Worm (Caenorhabditis elegans) whole organism, mixed stage, embryonic: Measurements from ENCODE around the gene vps-24.

Experiments
- M03D4.4 ChIP-seq: sonication (generic microtip); optimal IDR thresholded peaks from 2 replicates; lab custom pipeline; 2017; ENCODE audit warnings: mild to moderate bottlenecking, missing genetic modification characterization, missing compliant biosample characterization
- bed-3 ChIP-seq: fragments of 200-800 bp; sonication (Bioruptor generic); optimal IDR thresholded peaks from 3 replicates; lab custom pipeline; 2018; ENCODE audit warnings: mild to moderate bottlenecking, missing genetic modification characterization, moderate library complexity, missing compliant biosample characterization
- blmp-1 ChIP-seq: fragments of 150-350 bp; optimal IDR thresholded peaks from 2 replicates; lab custom pipeline; 2014; ENCODE audit warnings: missing biosample characterization, missing genetic modification characterization
- ceh-43 ChIP-seq: fragments of 200-800 bp; sonication (Bioruptor generic); optimal IDR thresholded peaks from 2 replicates; lab custom pipeline; 2018; ENCODE audit warnings: mild to moderate bottlenecking, missing genetic modification characterization, moderate library complexity, missing compliant biosample characterization
- ceh-83 ChIP-seq: fragments of 200-800 bp; sonication (Bioruptor generic); optimal IDR thresholded peaks from 2 replicates; lab custom pipeline; 2018; ENCODE audit warnings: mild to moderate bottlenecking, missing genetic modification characterization, missing compliant biosample characterization
- ces-1 ChIP-seq: fragments of 150-350 bp; optimal IDR thresholded peaks from 2 replicates; lab custom pipeline; 2014; ENCODE audit warnings: missing biosample characterization, missing genetic modification reagents, missing genetic modification characterization
- drap-1 ChIP-seq: fragments of 200-800 bp; sonication (Bioruptor generic); optimal IDR thresholded peaks from 3 replicates; lab custom pipeline; 2018; ENCODE audit warnings: mild to moderate bottlenecking, missing genetic modification characterization, missing compliant biosample characterization
- elt-3 ChIP-seq: fragments of 150-350 bp; optimal IDR thresholded peaks from 2 replicates; lab custom pipeline; 2014; ENCODE audit warnings: missing biosample characterization, missing genetic modification characterization
- flh-1 ChIP-seq: fragments of 200-800 bp; sonication (Bioruptor generic); optimal IDR thresholded peaks from 2 replicates; lab custom pipeline; 2018; ENCODE audit warnings: mild to moderate bottlenecking, missing genetic modification characterization, moderate library complexity, missing compliant biosample characterization
- ham-2 ChIP-seq: fragments of 200-800 bp; sonication (Bioruptor generic); optimal IDR thresholded peaks from 2 replicates; lab custom pipeline; 2018; ENCODE audit warnings: mild to moderate bottlenecking, missing genetic modification characterization, missing compliant biosample characterization
- hlh-1 ChIP-seq: fragments of 150-350 bp; optimal IDR thresholded peaks from 2 replicates; lab custom pipeline; 2014; ENCODE audit warnings: missing biosample characterization, missing genetic modification reagents, missing genetic modification characterization
- lin-13 ChIP-seq: fragments of 150-350 bp; optimal IDR thresholded peaks from 2 replicates; lab custom pipeline; 2014; ENCODE audit warnings: missing biosample characterization, missing genetic modification characterization
- lin-32 ChIP-seq: fragments of 200-800 bp; sonication (Bioruptor generic); optimal IDR thresholded peaks from 2 replicates; lab custom pipeline; 2018; ENCODE audit warnings: mild to moderate bottlenecking, missing genetic modification characterization, missing compliant biosample characterization
- mab-5 ChIP-seq: fragments of 150-350 bp; optimal IDR thresholded peaks from 2 replicates; lab custom pipeline; 2014; ENCODE audit warnings: missing biosample characterization, missing genetic modification characterization
- mep-1 ChIP-seq: fragments of 150-350 bp; optimal IDR thresholded peaks from 2 replicates; lab custom pipeline; 2017; ENCODE audit warnings: missing biosample characterization, missing genetic modification reagents, missing genetic modification characterization, inconsistent platforms
- mls-2 ChIP-seq: sonication (generic microtip); optimal IDR thresholded peaks from 2 replicates; lab custom pipeline; 2016; ENCODE audit warnings: mild to moderate bottlenecking, missing genetic modification characterization, moderate library complexity, missing compliant biosample characterization
- nhr-2 ChIP-seq: fragments of 150-350 bp; optimal IDR thresholded peaks from 2 replicates; lab custom pipeline; 2014; ENCODE audit warnings: missing biosample characterization, missing genetic modification characterization
- nhr-237 ChIP-seq: fragments of 150-350 bp; optimal IDR thresholded peaks from 2 replicates; lab custom pipeline; 2014; ENCODE audit warnings: missing biosample characterization, missing genetic modification characterization
- pha-4 ChIP-seq: fragments of 150-350 bp; optimal IDR thresholded peaks from 2 replicates; lab custom pipeline; 2018; ENCODE audit warnings: missing biosample characterization, missing genetic modification reagents, missing genetic modification characterization
- sem-2 ChIP-seq: fragments of 200-800 bp; sonication (Bioruptor generic); optimal IDR thresholded peaks from 2 replicates; lab custom pipeline; 2018; ENCODE audit warnings: mild to moderate bottlenecking, missing genetic modification characterization, missing compliant biosample characterization
- snpc-4 ChIP-seq: fragments of 150-350 bp; optimal IDR thresholded peaks from 2 replicates; lab custom pipeline; 2014; ENCODE audit warnings: missing biosample characterization, missing genetic modification characterization
- sptf-1 ChIP-seq: sonication (generic microtip); optimal IDR thresholded peaks from 2 replicates; lab custom pipeline; 2017; ENCODE audit warnings: mild to moderate bottlenecking, missing genetic modification characterization, moderate library complexity, missing compliant biosample characterization
- unc-120 ChIP-seq: sonication (generic microtip); optimal IDR thresholded peaks from 2 replicates; lab custom pipeline; 2017; ENCODE audit warnings: missing genetic modification characterization, missing compliant biosample characterization; ENCODE audit not compliant: poor library complexity, severe bottlenecking
- unc-39 ChIP-seq: fragments of 150-350 bp; optimal IDR thresholded peaks from 2 replicates; lab custom pipeline; 2014; ENCODE audit warnings: missing biosample characterization, missing genetic modification characterization
- unc-62 ChIP-seq: fragments of 150-350 bp; optimal IDR thresholded peaks from 2 replicates; lab custom pipeline; 2014; ENCODE audit warnings: missing biosample characterization, missing genetic modification reagents, missing genetic modification characterization
- ztf-11 ChIP-seq: fragments of 150-350 bp; optimal IDR thresholded peaks from 2 replicates; lab custom pipeline; 2014; ENCODE audit warnings: missing biosample characterization, missing genetic modification characterization

Gene vps-24

ce11 chrII:4994939-4995338 is 1.1 kb downstream of the vps-24 start, which contains the start of gene rnh-1.0:
TSS of gene rnh-1.0 (plus strand) at chrII:4995327.
- TF ChIP-seq nhr-237 (tag; lab: Kevin White, UChicago), result no peak
- TF ChIP-seq unc-39, result no peak
- no peak for TF ChIP-seq flh-1
- TF ChIP-seq mep-1 (tag; lab: Kevin White, UChicago), result no peak
- TF ChIP-seq pha-4 (tag; lab: Kevin White, UChicago), result no peak

ce11 chrII:4998657-4999056 is 4.9 kb downstream of the vps-24 start, which contains the start of gene F59A6.11:
TSS of gene F59A6.11 (minus strand) at chrII:4998757.
- TF ChIP-seq mab-5 (tag; lab: Kevin White, UChicago) (no peak), blmp-1 (tag; lab: Kevin White, UChicago) (no peak), sptf-1 (tag; lab: Kevin White, UChicago) (no peak)

- peak; percentile 86 for TF ChIP-seq nhr-237 (tag; lab: Kevin White, UChicago)
- TF ChIP-seq lin-13 (tag; lab: Kevin White, UChicago), result peak; percentile 53
- no peak for TF ChIP-seq sem-2 (GFP tag; lab: Kevin White, UChicago)
- no peak for TF ChIP-seq ztf-11 (tag; lab: Kevin White, UChicago)
These were observed 5.3 kb downstream of the vps-24 start, which contains the start of gene citk-2 for ce11 chrII:4999122-4999521. TSS of gene citk-2 (plus strand) at chrII:4999520.

- TF ChIP-seq ceh-43, result no peak
- TF ChIP-seq sem-2 (GFP tag; lab: Kevin White, UChicago), result no peak
- no peak for TF ChIP-seq elt-3
- no peak for TF ChIP-seq blmp-1 (tag; lab: Kevin White, UChicago)
- TF ChIP-seq hlh-1 (tag; lab: Kevin White, UChicago), result no peak
- TF ChIP-seq unc-62 (GFP tag; lab: Kevin White, UChicago), result no peak
- no peak for TF ChIP-seq M03D4.4 (tag; lab: Kevin White, UChicago)
- TF ChIP-seq ham-2 (GFP tag; lab: Kevin White, UChicago), result no peak
- TF ChIP-seq unc-120 (tag; lab: Kevin White, UChicago), result no peak
- no peak for TF ChIP-seq nhr-237 (tag; lab: Kevin White, UChicago)
- TF ChIP-seq lin-32 (GFP tag; lab: Kevin White, UChicago), result no peak
- no peak for TF ChIP-seq ces-1 (GFP tag; lab: Kevin White, UChicago)
- no peak for TF ChIP-seq unc-39
- TF ChIP-seq, all 35 proteins: peak for 0
These were observed 8.1 kb downstream of the vps-24 start for ce11 chrII:5001866-5002265.

- no peak for TF ChIP-seq unc-62 (GFP tag; lab: Kevin White, UChicago)
- no peak for TF ChIP-seq snpc-4 (tag; lab: Kevin White, UChicago)
- no peak for TF ChIP-seq mab-5 (tag; lab: Kevin White, UChicago)
- no peak for TF ChIP-seq sem-2 (GFP tag; lab: Kevin White, UChicago)
- TF ChIP-seq ceh-83 (GFP tag; lab: Kevin White, UChicago), result no peak
- no peak for TF ChIP-seq lin-13 (tag; lab: Kevin White, UChicago)
- no peak for TF ChIP-seq unc-39
- TF ChIP-seq ztf-11 (tag; lab: Kevin White, UChicago), result no peak
- no peak for TF ChIP-seq mls-2 (tag; lab: Kevin White, UChicago)
These were observed 9.9 kb downstream of the vps-24 start, which contains the start of gene F59A6.10 for ce11 chrII:5003660-5004059. TSS of gene F59A6.10 (plus strand) at chrII:5003960.

ce11 chrII:5004781-5005180 is 11.0 kb downstream of the vps-24 start, which contains the start of gene F59A6.4:
TSS of gene F59A6.4 (plus strand) at chrII:5005081.
- TF ChIP-seq drap-1 (GFP tag; lab: Kevin White, UChicago) (no peak), nhr-2 (tag; lab: Kevin White, UChicago) (no peak)

- TF ChIP-seq pha-4 (tag; lab: Kevin White, UChicago), result no peak
- TF ChIP-seq bed-3, result no peak
- no peak for TF ChIP-seq ztf-11 (tag; lab: Kevin White, UChicago)
- TF ChIP-seq elt-3, result no peak
- TF ChIP-seq nhr-2 (tag; lab: Kevin White, UChicago), result no peak
These were observed 14.2 kb downstream of the vps-24 start, which contains the start of gene F59A6.3 for ce11 chrII:5008033-5008432. TSS of gene F59A6.3 (plus strand) at chrII:5008333.
